Worm (Caenorhabditis elegans) whole organism, midembryonic: ENCODE data around the gene C33F10.11.
A peak's percentile ranks its signal among the peaks of the same experiment; 100 is the strongest.

Source experiments
- T22C8.4 ChIP-seq: fragments of 200-800 bp; sonication (Bioruptor generic); IDR thresholded peaks from 2 replicates; pipeline ENCODE4 v1.3.6; 2022; ENCODE audit warnings: missing genetic modification characterization, missing compliant biosample characterization
- cog-1 ChIP-seq: sonication (generic microtip); optimal IDR thresholded peaks from 2 replicates; lab custom pipeline; 2016; ENCODE audit warnings: missing genetic modification characterization, missing compliant biosample characterization
- flt-1 ChIP-seq: fragments of 200-800 bp; sonication (Bioruptor generic); IDR thresholded peaks from 2 replicates; pipeline ENCODE4 v1.3.6; 2022; ENCODE audit warnings: missing genetic modification characterization, missing compliant biosample characterization
- klf-2 ChIP-seq: fragments of 200-800 bp; sonication (Bioruptor generic); conservative IDR thresholded peaks from 2 replicates; pipeline ENCODE4 v1.3.6; 2022; ENCODE audit warnings: missing genetic modification reagents, missing genetic modification characterization, missing compliant biosample characterization
- med-1 ChIP-seq: sonication (generic microtip); optimal IDR thresholded peaks from 2 replicates; lab custom pipeline; 2017; ENCODE audit warnings: missing genetic modification characterization, mild to moderate bottlenecking, missing compliant biosample characterization, antibody characterized with exemption, missing genetic modification reagents; ENCODE audit not compliant: insufficient read depth
- ref-1 ChIP-seq: fragments of 200-800 bp; sonication (Bioruptor generic); conservative IDR thresholded peaks from 2 replicates; pipeline ENCODE4 v1.3.6; 2022; ENCODE audit warnings: missing genetic modification reagents, missing genetic modification characterization, missing compliant biosample characterization
- tab-1 ChIP-seq: fragments of 200-800 bp; sonication (Bioruptor generic); IDR thresholded peaks from 2 replicates; pipeline ENCODE4 v1.3.6; 2022; ENCODE audit warnings: missing genetic modification characterization, missing compliant biosample characterization
- ztf-23 ChIP-seq: fragments of 200-800 bp; sonication (Bioruptor generic); IDR thresholded peaks from 2 replicates; pipeline ENCODE4 v1.3.6; 2022; ENCODE audit warnings: missing genetic modification reagents, missing genetic modification characterization, missing compliant biosample characterization
- ztf-29 ChIP-seq: fragments of 200-800 bp; sonication (Bioruptor generic); IDR thresholded peaks from 2 replicates; pipeline ENCODE4 v1.3.6; 2022; ENCODE audit warnings: missing genetic modification reagents, missing genetic modification characterization, missing compliant biosample characterization

The C33F10.11 gene

DNA sequence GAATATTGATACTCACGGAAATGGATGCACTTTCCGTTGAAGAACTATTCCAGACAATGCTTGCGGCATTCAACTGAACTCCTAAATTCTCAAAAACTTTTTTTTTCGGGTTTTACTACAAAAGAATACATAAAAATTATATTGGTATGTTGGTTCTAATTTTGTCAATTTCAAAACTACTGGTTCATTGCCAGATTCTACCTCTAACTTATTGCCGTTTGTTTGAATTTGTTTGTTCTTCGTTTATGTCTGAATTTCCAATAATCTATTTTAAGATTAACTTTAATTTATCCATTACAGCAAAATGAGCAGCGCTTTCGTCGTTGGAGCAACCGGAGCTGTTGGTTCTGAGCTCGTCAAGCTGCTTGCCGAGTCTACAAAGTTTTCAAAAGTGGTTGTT is 37.6 kb downstream of the C33F10.11 start, which contains the start of gene C33F10.14:
Gene C33F10.14 (plus strand): TSS at position 301 of the 400 bp plus-strand sequence.
- TF ChIP-seq flt-1 (GFP tag; lab: Robert Waterston, UW) = no peak
- no peak for TF ChIP-seq T22C8.4 (GFP tag; lab: Robert Waterston, UW)
- TF ChIP-seq ztf-29 (GFP tag; lab: Robert Waterston, UW) = no peak
- TF ChIP-seq med-1 (GFP tag; lab: Kevin White, UChicago) = no peak
- TF ChIP-seq ztf-23 = no peak
- no peak for TF ChIP-seq klf-2
- no peak for TF ChIP-seq cog-1
- no peak for TF ChIP-seq ref-1 (GFP tag; lab: Robert Waterston, UW)

ce11 chrII:4795461-4795860 is 39.2 kb downstream of the C33F10.11 start, which contains the start of gene C33F10.4:
Gene C33F10.4, plus strand, starts transcription at chrII:4795761.
- no peak for TF ChIP-seq cog-1
- TF ChIP-seq klf-2 = no peak
- no peak for TF ChIP-seq flt-1 (GFP tag; lab: Robert Waterston, UW)
- no peak for TF ChIP-seq T22C8.4 (GFP tag; lab: Robert Waterston, UW)
- no peak for TF ChIP-seq ztf-29 (GFP tag; lab: Robert Waterston, UW)
- no peak for TF ChIP-seq ztf-23

ce11 chrII:4793320-4793719 is 41.3 kb downstream of the C33F10.11 start:
- TF ChIP-seq T22C8.4 (GFP tag; lab: Robert Waterston, UW) (no peak), cog-1 (no peak)

DNA sequence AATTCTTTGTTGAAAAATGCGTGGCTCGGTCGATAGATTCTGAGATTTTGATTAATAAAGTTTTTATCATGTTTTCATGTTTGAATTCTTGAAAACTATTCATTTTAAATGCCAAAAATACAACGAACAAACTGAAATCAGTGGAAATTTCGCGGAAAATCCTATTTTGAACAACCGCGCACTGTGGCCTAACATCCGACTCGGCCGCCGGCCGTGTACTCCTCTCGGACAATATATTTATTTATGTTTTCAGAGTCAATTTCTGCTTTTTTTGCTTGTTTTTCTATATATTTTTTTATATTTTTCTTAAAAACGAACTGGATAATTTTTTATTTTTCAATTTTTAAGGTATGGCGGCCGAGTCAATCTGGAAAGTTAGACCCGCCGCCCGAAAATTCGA is 43.4 kb downstream of the C33F10.11 start, which contains the start of gene F26G1.1:
Gene F26G1.1 (plus strand): TSS at position 347 of the 400 bp plus-strand sequence.
- peak; percentile 81 for TF ChIP-seq ztf-23
- TF ChIP-seq med-1 (GFP tag; lab: Kevin White, UChicago) = no peak
- peak; percentile 24 for TF ChIP-seq cog-1
- no peak for TF ChIP-seq T22C8.4 (GFP tag; lab: Robert Waterston, UW)
- no peak for TF ChIP-seq tab-1 (GFP tag; lab: Robert Waterston, UW)
- TF ChIP-seq klf-2 = no peak
- no peak for TF ChIP-seq ztf-29 (GFP tag; lab: Robert Waterston, UW)
- TF ChIP-seq ref-1 (GFP tag; lab: Robert Waterston, UW) = no peak
- TF ChIP-seq flt-1 (GFP tag; lab: Robert Waterston, UW) = peak; percentile 82

- TF ChIP-seq flt-1 (GFP tag; lab: Robert Waterston, UW) = peak; percentile 25; the same call in 1 of the 2 replicates
- no peak for TF ChIP-seq ztf-23
- no peak for TF ChIP-seq klf-2
Measured at ce11 chrII:4790687-4791086, 44.0 kb downstream of the C33F10.11 start.

ce11 chrII:4789835-4790343 is 44.8 kb downstream of the C33F10.11 start, which contains the start of gene F26G1.15:
Gene F26G1.15, plus strand, starts transcription at chrII:4790293.
- TF ChIP-seq ref-1 (GFP tag; lab: Robert Waterston, UW) (no peak), ztf-23 (no peak), med-1 (GFP tag; lab: Kevin White, UChicago) (no peak), tab-1 (GFP tag; lab: Robert Waterston, UW) (no peak), klf-2 (no peak), T22C8.4 (GFP tag; lab: Robert Waterston, UW) (no peak), ztf-29 (GFP tag; lab: Robert Waterston, UW) (no peak), flt-1 (GFP tag; lab: Robert Waterston, UW) (no peak), cog-1 (no peak)

ce11 chrII:4786181-4786580 is 48.5 kb downstream of the C33F10.11 start, which contains the start of gene msp-3:
Gene msp-3, minus strand, starts transcription at chrII:4786281.
- TF ChIP-seq med-1 (GFP tag; lab: Kevin White, UChicago) (no peak), klf-2 (no peak), cog-1 (no peak), flt-1 (GFP tag; lab: Robert Waterston, UW) (no peak), ref-1 (GFP tag; lab: Robert Waterston, UW) (no peak), tab-1 (GFP tag; lab: Robert Waterston, UW) (no peak), ztf-29 (GFP tag; lab: Robert Waterston, UW) (no peak), ztf-23 (no peak), T22C8.4 (GFP tag; lab: Robert Waterston, UW) (no peak)

DNA sequence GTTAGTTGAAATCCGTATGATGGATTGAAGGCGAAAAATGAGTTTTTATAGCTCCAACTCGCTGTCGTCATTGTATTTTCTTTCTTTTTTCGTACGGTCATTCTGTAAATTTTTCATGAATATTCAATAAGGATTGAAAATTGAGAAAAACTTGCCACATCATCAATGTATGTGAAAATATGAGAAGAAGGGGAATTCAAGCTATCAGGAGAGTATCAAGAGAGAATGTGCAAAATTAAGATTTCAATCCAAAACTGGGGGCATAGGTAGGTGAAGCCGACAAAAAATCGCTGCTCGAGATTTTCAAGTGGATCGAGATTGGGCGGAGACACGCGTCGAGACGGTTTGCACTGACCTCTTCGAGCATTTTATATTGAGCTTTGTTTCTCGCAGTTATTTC is 50.2 kb downstream of the C33F10.11 start, which contains the start of gene nep-12:
Gene nep-12 (minus strand): TSS at position 101 of the 400 bp plus-strand sequence.
- TF ChIP-seq flt-1 (GFP tag; lab: Robert Waterston, UW) (no peak), T22C8.4 (GFP tag; lab: Robert Waterston, UW) (no peak), cog-1 (no peak), tab-1 (GFP tag; lab: Robert Waterston, UW) (no peak)
